Fruit fly (Drosophila melanogaster): ENCODE measurements around the gene Flo2.

- TF ChIP-seq zfh2 (GFP tag; optimal IDR thresholded peaks at IDR 0.05), result no peak
- TF ChIP-seq CG16815 (GFP tag; optimal IDR thresholded peaks at IDR 0.05), result no peak
- TF ChIP-seq run (tag; optimal IDR thresholded peaks at IDR 0.05), result no peak
- no peak for TF ChIP-seq jigr1 (GFP tag; IDR thresholded peaks at IDR 0.05)
- TF ChIP-seq chn (GFP tag; optimal IDR thresholded peaks at IDR 0.05), result no peak
- TF ChIP-seq CG7556 (GFP tag; optimal IDR thresholded peaks at IDR 0.05), result no peak
- TF ChIP-seq vfl (GFP tag; optimal IDR thresholded peaks at IDR 0.05), result no peak
- no peak for TF ChIP-seq chif (GFP tag; optimal IDR thresholded peaks at IDR 0.05)
- no peak for TF ChIP-seq CG8290 (GFP tag; optimal IDR thresholded peaks at IDR 0.05)
- no peak for TF ChIP-seq CG8290 (tag; optimal IDR thresholded peaks at IDR 0.05)
- TF ChIP-seq pfk (GFP tag; optimal IDR thresholded peaks at IDR 0.05), result no peak
- no peak for TF ChIP-seq croc (GFP tag; conservative IDR thresholded peaks at IDR 0.05)
- no peak for TF ChIP-seq lola (GFP tag; optimal IDR thresholded peaks at IDR 0.05)
- no peak for TF ChIP-seq nmo (GFP tag; optimal IDR thresholded peaks at IDR 0.05)
Observed at dm6 chrX:14896310-14896709, 57.1 kb downstream of the Flo2 start.
